Worm (Caenorhabditis elegans) whole organism, late embryonic: ENCODE measurements around the gene lec-11.

Source experiments
- F13H6.1 ChIP-seq: sonication (generic microtip); optimal IDR thresholded peaks from 2 replicates; lab custom pipeline; 2016; ENCODE audit warnings: missing genetic modification characterization, missing compliant biosample characterization
- K02D7.2 ChIP-seq: sonication (generic microtip); optimal IDR thresholded peaks from 2 replicates; lab custom pipeline; 2017; ENCODE audit warnings: mild to moderate bottlenecking, missing genetic modification characterization, missing compliant biosample characterization
- T23F11.4 ChIP-seq: fragments of 200-800 bp; sonication (Bioruptor generic); optimal IDR thresholded peaks from 2 replicates; lab custom pipeline; 2018; ENCODE audit warnings: mild to moderate bottlenecking, missing genetic modification characterization, missing compliant biosample characterization
- Y22D7AL.16 ChIP-seq: sonication (generic microtip); optimal IDR thresholded peaks from 2 replicates; lab custom pipeline; 2016; ENCODE audit warnings: missing genetic modification characterization, missing compliant biosample characterization
- ahr-1 ChIP-seq: sonication (generic microtip); optimal IDR thresholded peaks from 2 replicates; lab custom pipeline; 2016; ENCODE audit warnings: missing genetic modification characterization, missing compliant biosample characterization
- ama-1 ChIP-seq: fragments of 150-350 bp; optimal IDR thresholded peaks from 2 replicates; lab custom pipeline; 2014
- ceh-14 ChIP-seq: sonication (generic microtip); optimal IDR thresholded peaks from 2 replicates; lab custom pipeline; 2016; ENCODE audit warnings: missing genotype, missing genetic modification characterization, missing compliant biosample characterization
- ceh-18 ChIP-seq: sonication (generic microtip); optimal IDR thresholded peaks from 2 replicates; lab custom pipeline; 2016; ENCODE audit warnings: missing genetic modification characterization, missing compliant biosample characterization
- ceh-19 ChIP-seq: fragments of 200-800 bp; sonication (Bioruptor generic); optimal IDR thresholded peaks from 2 replicates; lab custom pipeline; 2018; ENCODE audit warnings: mild to moderate bottlenecking, missing genetic modification characterization, missing compliant biosample characterization
- ceh-2 ChIP-seq: sonication (generic microtip); optimal IDR thresholded peaks from 2 replicates; lab custom pipeline; 2016; ENCODE audit warnings: missing genotype, missing genetic modification characterization, missing compliant biosample characterization
- ceh-30 ChIP-seq: fragments of 150-350 bp; optimal IDR thresholded peaks from 2 replicates; lab custom pipeline; 2014; ENCODE audit warnings: missing biosample characterization, missing genetic modification characterization
- ceh-45 ChIP-seq: fragments of 200-800 bp; sonication (Bioruptor generic); IDR thresholded peaks from 2 replicates; pipeline ENCODE4 v1.3.6; 2022; ENCODE audit warnings: missing genetic modification reagents, missing genetic modification characterization, missing compliant biosample characterization
- ceh-9 ChIP-seq: sonication (generic microtip); optimal IDR thresholded peaks from 2 replicates; lab custom pipeline; 2016; ENCODE audit warnings: mild to moderate bottlenecking, missing genetic modification characterization, inconsistent platforms, missing compliant biosample characterization
- che-1 ChIP-seq: sonication (generic microtip); optimal IDR thresholded peaks from 2 replicates; lab custom pipeline; 2016; ENCODE audit warnings: mild to moderate bottlenecking, missing genetic modification characterization, missing compliant biosample characterization
- dmd-4 ChIP-seq: sonication (generic microtip); optimal IDR thresholded peaks from 2 replicates; lab custom pipeline; 2016; ENCODE audit warnings: borderline replicate concordance, missing genetic modification characterization, missing compliant biosample characterization
- dve-1 ChIP-seq: sonication (generic microtip); optimal IDR thresholded peaks from 2 replicates; lab custom pipeline; 2017; ENCODE audit warnings: antibody characterized with exemption, mild to moderate bottlenecking, missing genetic modification characterization, missing compliant biosample characterization
- elt-2 ChIP-seq: sonication (generic microtip); optimal IDR thresholded peaks from 2 replicates; lab custom pipeline; 2016; ENCODE audit warnings: missing genetic modification reagents, missing genetic modification characterization, missing compliant biosample characterization
- ets-4 ChIP-seq: sonication (generic microtip); optimal IDR thresholded peaks from 2 replicates; lab custom pipeline; 2016; ENCODE audit warnings: missing genetic modification characterization, missing compliant biosample characterization
- fax-1 ChIP-seq: sonication (generic microtip); optimal IDR thresholded peaks from 2 replicates; lab custom pipeline; 2016; ENCODE audit warnings: missing genotype, missing genetic modification characterization, missing compliant biosample characterization
- fkh-6 ChIP-seq: sonication (generic microtip); optimal IDR thresholded peaks from 2 replicates; lab custom pipeline; 2016; ENCODE audit warnings: missing genetic modification characterization, missing compliant biosample characterization
- gmeb-2 ChIP-seq: sonication (generic microtip); optimal IDR thresholded peaks from 2 replicates; lab custom pipeline; 2016; ENCODE audit warnings: missing genetic modification characterization, inconsistent platforms, missing compliant biosample characterization
- hlh-13 ChIP-seq: fragments of 200-800 bp; sonication (Bioruptor generic); optimal IDR thresholded peaks from 2 replicates; lab custom pipeline; 2018; ENCODE audit warnings: mild to moderate bottlenecking, missing genetic modification characterization, missing compliant biosample characterization
- madf-2 ChIP-seq: sonication (generic microtip); optimal IDR thresholded peaks from 2 replicates; lab custom pipeline; 2017; ENCODE audit warnings: missing genetic modification characterization, missing compliant biosample characterization
- mec-3 ChIP-seq: sonication (generic microtip); optimal IDR thresholded peaks from 2 replicates; lab custom pipeline; 2016; ENCODE audit warnings: borderline replicate concordance, missing genetic modification characterization, missing compliant biosample characterization
- nfya-1 ChIP-seq: sonication (generic microtip); optimal IDR thresholded peaks from 2 replicates; lab custom pipeline; 2017; ENCODE audit warnings: missing genetic modification characterization, mild to moderate bottlenecking, missing compliant biosample characterization, antibody characterized with exemption, moderate library complexity
- nhr-11 ChIP-seq: fragments of 150-350 bp; optimal IDR thresholded peaks from 2 replicates; lab custom pipeline; 2014; ENCODE audit warnings: missing biosample characterization, missing genetic modification characterization
- nhr-232 ChIP-seq: sonication (generic microtip); optimal IDR thresholded peaks from 2 replicates; lab custom pipeline; 2016; ENCODE audit warnings: missing genetic modification characterization, missing compliant biosample characterization
- npax-4 ChIP-seq: sonication (generic microtip); optimal IDR thresholded peaks from 2 replicates; lab custom pipeline; 2016; ENCODE audit warnings: missing genetic modification characterization, missing compliant biosample characterization
- odd-2 ChIP-seq: sonication (generic microtip); optimal IDR thresholded peaks from 2 replicates; lab custom pipeline; 2017; ENCODE audit warnings: antibody characterized with exemption, mild to moderate bottlenecking, missing genetic modification characterization, missing compliant biosample characterization
- pax-1 ChIP-seq: fragments of 150-350 bp; optimal IDR thresholded peaks from 2 replicates; lab custom pipeline; 2014; ENCODE audit warnings: missing biosample characterization, missing genetic modification characterization
- pha-2 ChIP-seq: sonication (generic microtip); optimal IDR thresholded peaks from 2 replicates; lab custom pipeline; 2017; ENCODE audit warnings: mild to moderate bottlenecking, missing genetic modification characterization, missing compliant biosample characterization
- pha-4 ChIP-seq: fragments of 150-350 bp; optimal IDR thresholded peaks from 2 replicates; lab custom pipeline; 2018; ENCODE audit warnings: missing biosample characterization, missing genetic modification reagents, missing genetic modification characterization
- pqm-1 ChIP-seq: sonication (generic microtip); optimal IDR thresholded peaks from 2 replicates; lab custom pipeline; 2016; ENCODE audit warnings: missing genetic modification characterization, missing compliant biosample characterization
- pros-1 ChIP-seq: fragments of 150-350 bp; optimal IDR thresholded peaks from 2 replicates; lab custom pipeline; 2014; ENCODE audit warnings: missing biosample characterization, missing genetic modification reagents, missing genetic modification characterization
- ref-2 ChIP-seq: sonication (generic microtip); optimal IDR thresholded peaks from 2 replicates; lab custom pipeline; 2016; ENCODE audit warnings: missing genetic modification characterization, missing compliant biosample characterization
- rnt-1 ChIP-seq: sonication (generic microtip); optimal IDR thresholded peaks from 2 replicates; lab custom pipeline; 2016; ENCODE audit warnings: missing genetic modification characterization, missing compliant biosample characterization
- sdc-2 ChIP-seq: sonication (generic microtip); optimal IDR thresholded peaks from 2 replicates; lab custom pipeline; 2016; ENCODE audit warnings: missing genotype, missing genetic modification characterization, missing compliant biosample characterization
- sox-2 ChIP-seq: fragments of 200-800 bp; sonication (Bioruptor generic); IDR thresholded peaks from 2 replicates; pipeline ENCODE4 v1.3.6; 2022; ENCODE audit warnings: missing genetic modification reagents, missing genetic modification characterization, missing compliant biosample characterization
- sox-4 ChIP-seq: sonication (generic microtip); optimal IDR thresholded peaks from 2 replicates; lab custom pipeline; 2017; ENCODE audit warnings: mild to moderate bottlenecking, missing genetic modification characterization, inconsistent platforms, missing compliant biosample characterization
- syd-9 ChIP-seq: sonication (generic microtip); optimal IDR thresholded peaks from 2 replicates; lab custom pipeline; 2016; ENCODE audit warnings: mild to moderate bottlenecking, missing genetic modification characterization, moderate library complexity, missing compliant biosample characterization
- tbx-2 ChIP-seq: sonication (generic microtip); optimal IDR thresholded peaks from 2 replicates; lab custom pipeline; 2016; ENCODE audit warnings: missing genetic modification characterization, missing compliant biosample characterization
- tbx-7 ChIP-seq: sonication (generic microtip); optimal IDR thresholded peaks from 2 replicates; lab custom pipeline; 2016; ENCODE audit warnings: missing genotype, missing genetic modification characterization, missing compliant biosample characterization
- ttx-3 ChIP-seq: sonication (generic microtip); optimal IDR thresholded peaks from 2 replicates; lab custom pipeline; 2016; ENCODE audit warnings: missing genetic modification reagents, missing genetic modification characterization, missing compliant biosample characterization
- unc-3 ChIP-seq, 2 experiments: fragments of 200-800 bp in 1 of 2; sonication (Bioruptor generic) in 1 of 2; sonication (generic microtip) in 1 of 2; conservative IDR thresholded peaks in 1 of 2; optimal IDR thresholded peaks in 1 of 2; 2 replicates each; pipeline versions ENCODE4 v1.3.6 to Lab custom; 2016 to 2022; ENCODE audit warnings: missing compliant biosample characterization in 2 of 2, missing genetic modification characterization in 2 of 2, missing genetic modification reagents in 1 of 2
- unc-86 ChIP-seq: sonication (generic microtip); optimal IDR thresholded peaks from 2 replicates; lab custom pipeline; 2016; ENCODE audit warnings: missing genetic modification characterization, missing compliant biosample characterization
- zip-5 ChIP-seq: sonication (generic microtip); optimal IDR thresholded peaks from 2 replicates; lab custom pipeline; 2016; ENCODE audit warnings: missing genetic modification characterization, missing compliant biosample characterization
- ztf-16 ChIP-seq: sonication (generic microtip); optimal IDR thresholded peaks from 2 replicates; lab custom pipeline; 2017; ENCODE audit warnings: missing genetic modification characterization, missing compliant biosample characterization

lec-11 gene

DNA sequence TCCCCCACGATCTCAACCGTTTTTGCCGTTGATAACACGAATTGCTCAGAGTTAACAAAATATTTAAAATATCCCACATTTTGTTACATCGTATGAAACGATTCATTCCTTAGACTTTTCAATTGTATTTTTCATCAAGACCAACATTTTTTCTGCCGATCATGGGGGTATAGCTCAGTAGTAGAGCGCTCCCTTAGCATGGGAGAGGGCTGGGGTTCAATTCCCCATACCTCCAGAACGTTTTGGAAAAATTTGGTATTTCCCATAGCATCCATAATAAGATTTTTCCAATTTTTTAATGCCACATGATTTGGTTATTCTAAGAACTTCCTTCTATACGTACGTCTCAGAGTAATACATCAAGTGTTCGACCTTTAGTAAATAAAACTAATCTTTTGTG lies 27.9 kb downstream of the lec-11 start:
- TF ChIP-seq nfya-1 (tag; lab: Kevin White, UChicago), result no peak
- TF ChIP-seq ztf-16 (tag; lab: Kevin White, UChicago), result no peak
- TF ChIP-seq unc-86 (tag; lab: Kevin White, UChicago), result no peak
- no peak for TF ChIP-seq tbx-2 (tag; lab: Kevin White, UChicago)

DNA sequence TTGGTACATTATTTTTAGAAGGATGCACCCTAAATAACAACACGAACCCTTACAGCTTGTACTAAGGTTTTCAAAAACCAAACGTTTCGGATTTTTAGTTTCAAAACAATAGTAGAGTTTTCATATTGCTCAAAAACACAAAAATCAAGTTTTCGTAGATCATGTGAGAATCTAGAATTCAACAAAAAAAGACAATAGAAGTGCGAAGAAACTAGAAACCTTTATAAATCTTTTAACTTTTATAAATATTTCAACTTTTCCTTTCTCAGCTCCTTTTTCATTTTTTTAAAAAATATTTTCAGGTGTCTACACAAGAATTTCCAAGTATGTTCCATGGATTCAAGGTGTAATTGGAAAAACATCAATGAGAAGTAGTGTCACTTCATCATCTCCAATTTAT lies 29.5 kb downstream of the lec-11 start, which contains the start of gene best-9:
TSS of gene best-9 (plus strand) at position 301 of the 400 bp plus-strand sequence.
- TF ChIP-seq rnt-1 (no peak), ets-4 (tag; lab: Kevin White, UChicago) (no peak)
- TF ChIP-seq, all 69 proteins: peak for 0

DNA sequence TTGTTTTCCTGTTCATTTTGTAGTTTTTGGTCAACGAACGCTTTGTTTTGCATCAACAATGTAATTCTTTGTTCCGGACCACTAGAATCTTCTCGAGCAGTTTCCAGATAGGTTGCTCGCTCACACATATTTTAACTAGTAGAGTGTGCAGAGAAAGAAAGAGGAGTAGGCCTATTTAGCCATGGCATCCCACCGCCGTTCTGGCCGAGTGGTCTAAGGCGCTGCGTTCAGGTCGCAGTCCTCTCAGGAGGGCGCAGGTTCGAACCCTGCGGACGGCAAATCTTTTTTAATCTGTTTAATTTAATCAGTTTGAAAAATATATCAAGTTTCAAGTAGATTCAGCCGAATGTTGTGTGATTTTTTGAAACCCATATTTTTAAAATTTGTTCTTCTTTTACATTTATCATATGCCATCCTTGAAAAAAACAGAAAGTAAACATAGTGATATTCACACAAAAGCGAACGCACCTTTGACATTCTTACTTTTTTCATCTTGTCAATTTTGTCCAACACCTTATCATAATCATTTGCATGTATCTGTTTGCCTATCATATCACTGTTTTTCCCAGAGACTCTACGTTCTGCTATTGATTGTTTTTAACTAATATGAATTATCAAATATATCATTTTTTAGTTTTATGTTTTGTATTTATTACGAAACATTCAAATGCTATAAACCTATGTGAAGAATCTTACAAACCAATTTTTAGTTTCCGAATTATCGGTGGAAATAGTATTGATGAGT lies 33.2 kb downstream of the lec-11 start, which contains the start of gene try-3:
TSS of gene try-3 (plus strand) at position 532 of the 745 bp plus-strand sequence.
- peak; percentile 20 for TF ChIP-seq fax-1 (tag; lab: Kevin White, UChicago)
- peak; percentile 14 for TF ChIP-seq sdc-2 (tag; lab: Kevin White, UChicago)
- TF ChIP-seq ahr-1 (tag; lab: Kevin White, UChicago), result peak; percentile 16
- TF ChIP-seq ceh-2 (tag; lab: Kevin White, UChicago), result no peak
- peak; percentile 53 for TF ChIP-seq nhr-232 (tag; lab: Kevin White, UChicago)
- no peak for TF ChIP-seq mec-3 (tag; lab: Kevin White, UChicago)
- peak; percentile 25 for TF ChIP-seq odd-2 (tag; lab: Kevin White, UChicago)
- peak; percentile 51 for TF ChIP-seq gmeb-2 (tag; lab: Kevin White, UChicago)
- no peak for TF ChIP-seq madf-2 (tag; lab: Kevin White, UChicago)
- peak; percentile 60 for TF ChIP-seq T23F11.4 (GFP tag; lab: Kevin White, UChicago)
- peak; percentile 43 for TF ChIP-seq ref-2 (tag; lab: Kevin White, UChicago)
- TF ChIP-seq zip-5, result peak; percentile 22
- TF ChIP-seq sox-2 (GFP tag; lab: Robert Waterston, UW), result no peak
- TF ChIP-seq nhr-11 (tag; lab: Kevin White, UChicago), result no peak
- TF ChIP-seq sox-4, result peak; percentile 55
- TF ChIP-seq hlh-13 (GFP tag; lab: Kevin White, UChicago), result peak; percentile 16
- TF ChIP-seq pha-4, result no peak
- no peak for TF ChIP-seq pax-1 (tag; lab: Kevin White, UChicago)
- TF ChIP-seq ttx-3 (tag; lab: Kevin White, UChicago), result peak; percentile 42
- TF ChIP-seq elt-2 (tag; lab: Kevin White, UChicago), result peak; percentile 77
- no peak for TF ChIP-seq dmd-4 (tag; lab: Kevin White, UChicago)
- no peak for TF ChIP-seq npax-4
- TF ChIP-seq Y22D7AL.16 (tag; lab: Kevin White, UChicago), result no peak
- peak; percentile 32 for TF ChIP-seq syd-9 (tag; lab: Kevin White, UChicago)
- TF ChIP-seq ceh-14 (tag; lab: Kevin White, UChicago), result peak; percentile 41
- peak; percentile 26 for TF ChIP-seq pqm-1 (tag; lab: Kevin White, UChicago)
- TF ChIP-seq F13H6.1 (tag; lab: Kevin White, UChicago), result no peak
- no peak for TF ChIP-seq fkh-6 (tag; lab: Kevin White, UChicago)
- peak; percentile 59 for TF ChIP-seq che-1 (tag; lab: Kevin White, UChicago)
- peak; percentile 17 for TF ChIP-seq ceh-18 (tag; lab: Kevin White, UChicago)
- no peak for TF ChIP-seq ceh-9
- TF ChIP-seq ceh-30 (tag; lab: Kevin White, UChicago), result peak; percentile 7
- TF ChIP-seq tbx-7 (tag; lab: Kevin White, UChicago), result no peak
- peak; percentile 23 for TF ChIP-seq pros-1 (tag; lab: Kevin White, UChicago)
- no peak for TF ChIP-seq ceh-45
- TF ChIP-seq dve-1 (tag; lab: Kevin White, UChicago), result peak; percentile 68
- TF ChIP-seq ztf-16 (tag; lab: Kevin White, UChicago), result peak; percentile 67
- peak; percentile 52 for TF ChIP-seq ceh-19 (GFP tag; lab: Kevin White, UChicago)
- peak; percentile 47 for TF ChIP-seq pha-2 (tag; lab: Kevin White, UChicago)
- TF ChIP-seq ets-4 (tag; lab: Kevin White, UChicago), result no peak
- peak; percentile 2 for TF ChIP-seq K02D7.2 (tag; lab: Kevin White, UChicago)
- TF ChIP-seq unc-3 (GFP tag; conservative IDR thresholded peaks at IDR 0.05; lab: Robert Waterston, UW), result peak; percentile 43; the same call in 1 of the 2 replicates
- TF ChIP-seq unc-3 (tag; optimal IDR thresholded peaks at IDR 0.05; lab: Kevin White, UChicago), result peak; percentile 31
- TF ChIP-seq ama-1 (lab: Kevin White, UChicago), result no peak
